Worm (Caenorhabditis elegans) whole organism, late embryonic: ENCODE measurements around the gene srh-181.

Experiments
- F13H6.1 ChIP-seq: sonication (generic microtip); optimal IDR thresholded peaks from 2 replicates; lab custom pipeline; 2016; ENCODE audit warnings: missing genetic modification characterization, missing compliant biosample characterization
- K02D7.2 ChIP-seq: sonication (generic microtip); optimal IDR thresholded peaks from 2 replicates; lab custom pipeline; 2017; ENCODE audit warnings: mild to moderate bottlenecking, missing genetic modification characterization, missing compliant biosample characterization
- Y22D7AL.16 ChIP-seq: sonication (generic microtip); optimal IDR thresholded peaks from 2 replicates; lab custom pipeline; 2016; ENCODE audit warnings: missing genetic modification characterization, missing compliant biosample characterization
- ama-1 ChIP-seq: fragments of 150-350 bp; optimal IDR thresholded peaks from 2 replicates; lab custom pipeline; 2014
- ceh-18 ChIP-seq: sonication (generic microtip); optimal IDR thresholded peaks from 2 replicates; lab custom pipeline; 2016; ENCODE audit warnings: missing genetic modification characterization, missing compliant biosample characterization
- ceh-24 ChIP-seq: sonication (generic microtip); optimal IDR thresholded peaks from 2 replicates; lab custom pipeline; 2016; ENCODE audit warnings: mild to moderate bottlenecking, missing genetic modification characterization, missing compliant biosample characterization
- ceh-9 ChIP-seq: sonication (generic microtip); optimal IDR thresholded peaks from 2 replicates; lab custom pipeline; 2016; ENCODE audit warnings: mild to moderate bottlenecking, missing genetic modification characterization, inconsistent platforms, missing compliant biosample characterization
- dmd-4 ChIP-seq: sonication (generic microtip); optimal IDR thresholded peaks from 2 replicates; lab custom pipeline; 2016; ENCODE audit warnings: borderline replicate concordance, missing genetic modification characterization, missing compliant biosample characterization
- elt-2 ChIP-seq: sonication (generic microtip); optimal IDR thresholded peaks from 2 replicates; lab custom pipeline; 2016; ENCODE audit warnings: missing genetic modification reagents, missing genetic modification characterization, missing compliant biosample characterization
- lin-11 ChIP-seq: fragments of 200-800 bp; sonication (Bioruptor generic); optimal IDR thresholded peaks from 2 replicates; lab custom pipeline; 2018; ENCODE audit warnings: mild to moderate bottlenecking, missing genetic modification characterization, missing compliant biosample characterization
- nhr-11 ChIP-seq: fragments of 150-350 bp; optimal IDR thresholded peaks from 2 replicates; lab custom pipeline; 2014; ENCODE audit warnings: missing biosample characterization, missing genetic modification characterization
- pha-4 ChIP-seq: fragments of 150-350 bp; optimal IDR thresholded peaks from 2 replicates; lab custom pipeline; 2018; ENCODE audit warnings: missing biosample characterization, missing genetic modification reagents, missing genetic modification characterization
- unc-55 ChIP-seq: sonication (generic microtip); optimal IDR thresholded peaks from 2 replicates; lab custom pipeline; 2017; ENCODE audit warnings: missing biosample characterization, missing genetic modification reagents, missing genetic modification characterization

DNA sequence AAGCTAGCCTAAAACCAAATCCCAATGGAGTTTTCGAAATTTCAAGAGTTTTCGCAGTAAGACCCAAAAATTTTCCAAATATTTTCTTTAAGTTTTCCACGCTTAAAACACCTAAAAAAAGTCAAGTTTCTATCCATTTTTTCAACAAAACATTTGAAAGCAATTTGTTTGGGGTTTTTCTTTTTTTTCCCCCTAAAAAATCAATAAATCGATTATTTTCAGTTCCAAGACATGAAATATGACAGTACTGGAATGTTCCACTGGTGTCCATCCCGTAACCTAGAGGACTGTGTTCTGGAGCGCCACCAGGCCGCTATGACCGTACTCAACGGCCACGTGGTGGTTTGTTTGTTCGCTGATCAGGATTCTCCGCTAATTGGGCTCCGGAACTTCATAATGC lies 30.3 kb downstream of the srh-181 start:
- TF ChIP-seq ama-1 (no peak), lin-11 (tag; lab: Kevin White, UChicago) (no peak), nhr-11 (tag; lab: Kevin White, UChicago) (no peak), elt-2 (tag; lab: Kevin White, UChicago) (no peak), ceh-18 (tag; lab: Kevin White, UChicago) (no peak), Y22D7AL.16 (no peak), F13H6.1 (no peak), ceh-24 (tag; lab: Kevin White, UChicago) (no peak), K02D7.2 (no peak), unc-55 (GFP tag; lab: Kevin White, UChicago) (no peak), pha-4 (tag; lab: Kevin White, UChicago) (no peak), ceh-9 (tag; lab: Kevin White, UChicago) (no peak), dmd-4 (tag; lab: Kevin White, UChicago) (no peak)
